Worm (Caenorhabditis elegans) whole organism, young adult: ENCODE data around the gene lcmt-1.
"Not testable (repeated sequence)": the region's sequence is repeated elsewhere in the genome, so short reads cannot be mapped to it uniquely, and the experiment has no call there.

ENCODE experiments used
- D2030.7 ChIP-seq: fragments of 200-800 bp; sonication (Bioruptor generic); IDR thresholded peaks from 2 replicates; pipeline ENCODE4 v1.3.6; 2022; ENCODE audit warnings: missing genetic modification reagents, missing genetic modification characterization, missing compliant biosample characterization
- F37B4.10 ChIP-seq: fragments of 200-800 bp; sonication (Bioruptor generic); IDR thresholded peaks from 2 replicates; pipeline ENCODE4 v1.3.6; 2022; ENCODE audit warnings: missing genetic modification characterization, missing compliant biosample characterization
- ama-1 ChIP-seq, 3 experiments: fragments of 150-350 bp in 1 of 3; sonication (generic microtip) in 2 of 3; optimal IDR thresholded peaks; 2 replicates each; lab custom pipeline; 2014 to 2018; ENCODE audit warnings: missing biosample characterization in 2 of 3, missing genetic modification characterization in 2 of 3, missing genetic modification reagents in 2 of 3
- ekl-4 ChIP-seq: fragments of 200-800 bp; sonication (Bioruptor generic); IDR thresholded peaks from 2 replicates; pipeline ENCODE4 v1.3.6; 2022; ENCODE audit warnings: missing genetic modification reagents, missing genetic modification characterization, missing compliant biosample characterization
- fkh-3 ChIP-seq: sonication (generic microtip); optimal IDR thresholded peaks from 2 replicates; lab custom pipeline; 2016; ENCODE audit warnings: mild to moderate bottlenecking, missing genetic modification characterization, missing compliant biosample characterization
- lin-40 ChIP-seq: sonication (generic microtip); optimal IDR thresholded peaks from 2 replicates; lab custom pipeline; 2016; ENCODE audit warnings: missing genetic modification characterization, mild to moderate bottlenecking, missing compliant biosample characterization, missing genotype, missing genetic modification reagents
- snpc-4 ChIP-seq, 5 experiments: fragments of 150-350 bp in 1 of 5; sonication (generic microtip) in 4 of 5; optimal IDR thresholded peaks; 2 replicates each; lab custom pipeline; 2014 to 2018; ENCODE audit warnings: missing genetic modification characterization in 5 of 5, missing biosample characterization in 3 of 5, antibody characterized with exemption in 2 of 5, mild to moderate bottlenecking in 2 of 5, missing compliant biosample characterization in 2 of 5, missing genotype in 2 of 5, moderate library complexity in 2 of 5, missing genetic modification reagents in 1 of 5
- ztf-18 ChIP-seq: sonication (generic microtip); optimal IDR thresholded peaks from 2 replicates; lab custom pipeline; 2016; ENCODE audit warnings: missing genotype, mild to moderate bottlenecking, missing genetic modification characterization, missing compliant biosample characterization

ce11 chrIII:4378600-4379293 is 35.5 kb downstream of the lcmt-1 start:
- TF ChIP-seq lin-40 (tag; lab: Kevin White, UChicago) = peak; percentile 82
- TF ChIP-seq ama-1 (optimal IDR thresholded peaks at IDR 0.05; lab: Kevin White, UChicago); F37B4.10 (GFP tag; lab: Robert Waterston, UW); snpc-4 (GFP tag; optimal IDR thresholded peaks at IDR 0.05; lab: Kevin White, UChicago): not testable (repeated sequence)
- peak in 1 of 2 experiments; percentile 25 for TF ChIP-seq ama-1 (GFP tag; optimal IDR thresholded peaks at IDR 0.05; lab: Kevin White, UChicago)
- TF ChIP-seq ekl-4 (GFP tag; lab: Robert Waterston, UW) = peak; percentile 52
- TF ChIP-seq ztf-18 (tag; lab: Kevin White, UChicago) = peak; percentile 66
- TF ChIP-seq D2030.7 = peak; percentile 73; the same call in 1 of the 2 replicates
- TF ChIP-seq fkh-3 (tag; lab: Kevin White, UChicago) = peak; percentile 63
- TF ChIP-seq snpc-4 (tag; optimal IDR thresholded peaks at IDR 0.05; lab: Kevin White, UChicago) = peak in 3 of 4 experiments; percentile 2 to 66 (median 65)
